Worm (Caenorhabditis elegans): ENCODE results near the gene F59B10.5.

The F59B10.5 gene

ce11 chrII:10548778-10549671, 25.5 kb upstream of the F59B10.5 start (continued):
- TF ChIP-seq mdl-1 (tag; optimal IDR thresholded peaks at IDR 0.05) (peak; percentile 89), fkh-10 (GFP tag; optimal IDR thresholded peaks at IDR 0.05) (peak; percentile 93), hmg-11 (tag; optimal IDR thresholded peaks at IDR 0.05) (peak; percentile 78), nhr-67 (tag; optimal IDR thresholded peaks at IDR 0.05) (no peak), ceh-82 (tag; optimal IDR thresholded peaks at IDR 0.05) (no peak), aly-2 (tag; optimal IDR thresholded peaks at IDR 0.05) (no peak), nhr-12 (tag; optimal IDR thresholded peaks at IDR 0.05) (no peak), nhr-43 (tag; optimal IDR thresholded peaks at IDR 0.05; ENCODE audit: poor library complexity, severe bottlenecking) (peak; percentile 80), nhr-28 (tag; optimal IDR thresholded peaks at IDR 0.05) (no peak), ztf-11 (tag; optimal IDR thresholded peaks at IDR 0.05) (no peak), egl-27 (tag; optimal IDR thresholded peaks at IDR 0.05) (peak; percentile 64), elt-1 (tag; optimal IDR thresholded peaks at IDR 0.05) (peak; percentile 32), fkh-2 (tag; optimal IDR thresholded peaks at IDR 0.05) (no peak), ceh-28 (tag; optimal IDR thresholded peaks at IDR 0.05) (peak; percentile 68), mml-1 (tag; optimal IDR thresholded peaks at IDR 0.05) (no peak)

ce11 chrII:10547803-10548693, 24.6 kb upstream of the F59B10.5 start:
- no peak for TF ChIP-seq mdl-1 (tag; optimal IDR thresholded peaks at IDR 0.05)
- TF ChIP-seq lsy-12 (tag; optimal IDR thresholded peaks at IDR 0.05) = no peak
- peak; percentile 85 for TF ChIP-seq ama-1 (optimal IDR thresholded peaks at IDR 0.05)
- no peak for TF ChIP-seq nhr-23 (tag; optimal IDR thresholded peaks at IDR 0.05)
- peak; percentile 25 for TF ChIP-seq elt-2 (tag; optimal IDR thresholded peaks at IDR 0.05)
- no peak for TF ChIP-seq fkh-10 (GFP tag; optimal IDR thresholded peaks at IDR 0.05)
- peak; percentile 61 for TF ChIP-seq jun-1 (tag; optimal IDR thresholded peaks at IDR 0.05)
- no peak for TF ChIP-seq egl-27 (tag; optimal IDR thresholded peaks at IDR 0.05)
- TF ChIP-seq lin-15B (tag; optimal IDR thresholded peaks at IDR 0.05) = no peak
- no peak for TF ChIP-seq skn-1 (tag; optimal IDR thresholded peaks at IDR 0.05)
- no peak for TF ChIP-seq pha-4 (tag; optimal IDR thresholded peaks at IDR 0.05)
- TF ChIP-seq nhr-25 (tag; optimal IDR thresholded peaks at IDR 0.05) = peak; percentile 31
- TF ChIP-seq ztf-11 (tag; optimal IDR thresholded peaks at IDR 0.05) = no peak
- TF ChIP-seq nfya-1 (tag; optimal IDR thresholded peaks at IDR 0.05; ENCODE audit: insufficient read depth) = peak; percentile 53
- TF ChIP-seq sea-2 (GFP tag; optimal IDR thresholded peaks at IDR 0.05) = no peak
- peak; percentile 51 for TF ChIP-seq pqm-1 (tag; optimal IDR thresholded peaks at IDR 0.05)
- TF ChIP-seq ceh-16 (tag; optimal IDR thresholded peaks at IDR 0.05) = no peak

DNA sequence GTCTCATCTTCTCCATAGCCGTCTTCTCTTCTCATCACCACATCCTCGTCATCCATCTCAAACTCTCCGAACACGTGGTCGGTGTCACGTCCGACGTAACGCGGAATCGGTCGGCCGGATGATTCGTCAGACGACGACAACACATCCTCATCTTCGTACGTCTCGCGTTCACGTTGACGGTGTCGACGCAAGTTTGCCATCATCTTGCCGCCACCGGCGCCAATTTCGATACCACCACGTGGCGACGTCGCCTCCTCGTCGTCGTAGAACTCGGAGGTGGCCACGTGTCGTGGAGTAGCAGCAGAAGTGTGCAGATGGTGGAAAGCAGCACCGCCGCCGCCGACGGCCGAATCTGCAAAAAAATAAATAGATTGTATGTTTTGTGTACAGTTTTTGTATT, 23.8 kb upstream of the F59B10.5 start:
- TF ChIP-seq nhr-25 (tag; optimal IDR thresholded peaks at IDR 0.05) = peak; percentile 4
- no peak for TF ChIP-seq nhr-43 (tag; optimal IDR thresholded peaks at IDR 0.05; ENCODE audit: poor library complexity, severe bottlenecking)
- TF ChIP-seq ceh-82 (tag; optimal IDR thresholded peaks at IDR 0.05) = no peak
- peak; percentile 3 for TF ChIP-seq lin-39 (tag; optimal IDR thresholded peaks at IDR 0.05)

DNA sequence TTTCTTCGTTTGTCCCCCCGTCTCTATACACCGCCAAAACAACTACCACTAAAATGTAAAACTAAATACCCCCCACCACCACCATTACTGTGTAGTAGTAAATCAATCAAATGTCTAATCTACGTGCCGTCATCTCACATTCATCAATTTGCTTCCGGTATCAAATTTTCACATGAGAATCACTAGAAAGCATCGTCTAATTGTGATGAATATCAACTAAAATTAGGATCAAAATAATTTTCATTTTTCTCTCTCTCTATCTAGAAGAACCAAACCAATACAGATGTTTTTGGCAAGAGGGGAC, 23.3 kb upstream of the F59B10.5 start:
- no peak for TF ChIP-seq elt-3 (tag; optimal IDR thresholded peaks at IDR 0.05)
- peak; percentile 24 for TF ChIP-seq nhr-25 (tag; optimal IDR thresholded peaks at IDR 0.05)
- TF ChIP-seq mml-1 (tag; optimal IDR thresholded peaks at IDR 0.05) = no peak
- peak; percentile 36 for TF ChIP-seq ztf-4 (tag; optimal IDR thresholded peaks at IDR 0.05)
- no peak for TF ChIP-seq mdl-1 (tag; optimal IDR thresholded peaks at IDR 0.05)
- peak; percentile 14 for TF ChIP-seq lin-39 (tag; optimal IDR thresholded peaks at IDR 0.05)
- TF ChIP-seq nhr-11 (tag; optimal IDR thresholded peaks at IDR 0.05) = peak; percentile 3
- TF ChIP-seq nfya-1 (tag; optimal IDR thresholded peaks at IDR 0.05; ENCODE audit: insufficient read depth) = peak; percentile 5
- TF ChIP-seq lsy-12 (tag; optimal IDR thresholded peaks at IDR 0.05) = no peak

Data from whole organism, L3 larva.